Worm (Caenorhabditis elegans): ENCODE data around the gene pgap-2.

Gene pgap-2

DNA sequence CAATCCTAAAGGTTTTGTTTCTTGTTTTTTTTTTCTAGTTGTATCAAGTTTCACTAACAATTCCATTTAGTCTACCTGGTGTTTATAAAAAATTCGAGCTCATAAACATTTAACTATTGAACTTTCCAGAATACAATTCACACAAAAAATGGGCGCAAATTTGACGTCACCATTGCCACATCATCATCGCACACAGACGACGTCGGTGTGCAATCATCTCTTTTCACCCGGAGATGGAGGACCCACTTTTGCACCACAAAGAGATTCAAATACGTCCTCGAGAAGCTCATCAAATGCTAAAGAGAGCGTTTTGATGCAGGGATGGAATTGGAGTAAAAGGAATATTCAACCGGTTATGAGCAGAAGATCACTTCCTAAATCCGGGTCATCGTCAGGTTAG lies 45.9 kb upstream of the pgap-2 start:
- TF ChIP-seq sox-4 (tag; optimal IDR thresholded peaks at IDR 0.05): no peak

DNA sequence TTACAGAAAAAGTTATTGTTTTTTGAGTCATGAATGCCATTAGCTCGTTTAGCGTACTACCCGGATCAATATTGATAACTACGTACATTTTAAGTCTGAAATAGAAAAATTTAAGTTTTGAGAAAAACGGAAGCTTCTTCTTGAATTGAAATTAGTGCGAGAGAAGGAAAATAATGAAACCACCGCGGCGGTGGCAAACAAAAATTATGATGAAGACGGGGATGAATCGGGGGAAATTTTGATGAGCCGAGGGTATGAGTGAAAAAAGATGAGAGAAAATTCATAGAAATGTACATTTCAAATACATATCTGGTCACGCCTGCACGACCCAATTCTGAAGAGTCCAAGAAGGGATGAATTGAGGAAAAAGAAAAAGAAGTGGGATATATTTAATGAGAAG lies 40.0 kb upstream of the pgap-2 start, which contains the start of gene T23F11.4:
T23F11.4 (minus strand) TSS at position 101 of the 400 bp plus-strand sequence.
- TF ChIP-seq hlh-13 (GFP tag; optimal IDR thresholded peaks at IDR 0.05) (no peak), C38D4.7 (GFP tag; optimal IDR thresholded peaks at IDR 0.05) (no peak), mec-3 (tag; optimal IDR thresholded peaks at IDR 0.05; ENCODE audit: borderline replicate concordance) (no peak), fax-1 (tag; optimal IDR thresholded peaks at IDR 0.05) (no peak), ceh-14 (tag; optimal IDR thresholded peaks at IDR 0.05) (no peak), ets-4 (tag; optimal IDR thresholded peaks at IDR 0.05) (no peak), che-1 (tag; optimal IDR thresholded peaks at IDR 0.05) (no peak), sdc-2 (tag; optimal IDR thresholded peaks at IDR 0.05) (no peak), madf-2 (tag; optimal IDR thresholded peaks at IDR 0.05) (no peak), pha-4 (tag; optimal IDR thresholded peaks at IDR 0.05) (no peak), T23F11.4 (GFP tag; optimal IDR thresholded peaks at IDR 0.05) (no peak), ceh-31 (tag; optimal IDR thresholded peaks at IDR 0.05) (no peak), pag-3 (tag; optimal IDR thresholded peaks at IDR 0.05; ENCODE audit: borderline replicate concordance) (no peak), ceh-30 (tag; optimal IDR thresholded peaks at IDR 0.05) (no peak), ztf-16 (tag; optimal IDR thresholded peaks at IDR 0.05) (no peak), elt-4 (tag; optimal IDR thresholded peaks at IDR 0.05) (no peak), ama-1 (optimal IDR thresholded peaks at IDR 0.05) (no peak), K02D7.2 (tag; optimal IDR thresholded peaks at IDR 0.05) (no peak), tbx-7 (tag; optimal IDR thresholded peaks at IDR 0.05) (no peak), hlh-15 (tag; optimal IDR thresholded peaks at IDR 0.05) (no peak)

DNA sequence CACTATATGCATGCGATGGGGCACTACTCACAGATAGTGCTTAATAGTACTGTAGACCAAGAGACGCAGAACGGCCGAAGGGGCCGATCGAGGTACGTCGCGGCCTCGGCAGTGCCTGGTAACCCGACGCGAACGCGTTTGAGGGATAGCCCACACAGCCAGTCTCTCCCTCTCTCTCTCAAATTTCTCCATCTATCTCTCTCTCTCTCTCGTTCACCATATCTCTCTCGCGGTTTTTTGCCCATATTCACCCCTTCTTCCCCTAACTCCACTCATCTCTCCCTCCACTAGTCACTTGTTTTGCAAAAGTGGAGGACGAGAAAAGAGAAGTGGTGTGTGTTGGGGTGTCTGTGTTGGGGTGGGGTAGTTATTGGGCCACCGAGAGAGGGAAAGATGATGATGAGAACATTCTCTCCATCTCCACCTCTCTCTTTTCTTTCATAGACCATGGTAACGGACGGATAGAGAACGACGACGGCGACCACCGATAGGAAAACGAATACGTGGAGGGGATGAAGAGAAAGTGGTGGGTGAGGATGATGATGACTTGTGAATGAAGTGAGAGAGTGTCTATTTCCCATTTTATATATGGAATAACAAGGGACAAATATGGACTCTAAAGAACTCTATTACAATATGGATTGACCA lies 38.4 kb upstream of the pgap-2 start:
- TF ChIP-seq C08G9.2 (tag; optimal IDR thresholded peaks at IDR 0.05) (peak; percentile 26), syd-9 (tag; optimal IDR thresholded peaks at IDR 0.05) (peak; percentile 34), unc-42 (tag; optimal IDR thresholded peaks at IDR 0.05) (peak; percentile 20), ets-4 (tag; optimal IDR thresholded peaks at IDR 0.05) (peak; percentile 27), C38D4.7 (GFP tag; optimal IDR thresholded peaks at IDR 0.05) (no peak), unc-55 (GFP tag; optimal IDR thresholded peaks at IDR 0.05) (peak; percentile 48), hlh-30 (tag; optimal IDR thresholded peaks at IDR 0.05; ENCODE audit: insufficient read depth) (peak; percentile 60), pros-1 (tag; optimal IDR thresholded peaks at IDR 0.05) (peak; percentile 68), hlh-8 (tag; optimal IDR thresholded peaks at IDR 0.05) (peak; percentile 29), ceh-6 (GFP tag; optimal IDR thresholded peaks at IDR 0.05) (peak; percentile 49), madf-2 (tag; optimal IDR thresholded peaks at IDR 0.05) (no peak), tbx-2 (tag; optimal IDR thresholded peaks at IDR 0.05) (peak; percentile 64), ceh-19 (GFP tag; optimal IDR thresholded peaks at IDR 0.05) (peak; percentile 71), tbx-7 (tag; optimal IDR thresholded peaks at IDR 0.05) (no peak), sdc-2 (tag; optimal IDR thresholded peaks at IDR 0.05) (peak; percentile 48), fkh-10 (GFP tag; optimal IDR thresholded peaks at IDR 0.05) (no peak), T23F11.4 (GFP tag; optimal IDR thresholded peaks at IDR 0.05) (peak; percentile 99), ceh-34 (tag; optimal IDR thresholded peaks at IDR 0.05) (peak; percentile 92), pqm-1 (tag; optimal IDR thresholded peaks at IDR 0.05) (no peak), ceh-45 (GFP tag; IDR thresholded peaks at IDR 0.05) (no peak), dmd-4 (tag; optimal IDR thresholded peaks at IDR 0.05; ENCODE audit: borderline replicate concordance) (peak; percentile 43), elt-2 (tag; optimal IDR thresholded peaks at IDR 0.05) (peak; percentile 33), elt-4 (tag; optimal IDR thresholded peaks at IDR 0.05) (no peak), pax-1 (tag; optimal IDR thresholded peaks at IDR 0.05) (no peak), nfya-1 (tag; optimal IDR thresholded peaks at IDR 0.05) (peak; percentile 79), ceh-30 (tag; optimal IDR thresholded peaks at IDR 0.05) (peak; percentile 38), ceh-2 (tag; optimal IDR thresholded peaks at IDR 0.05) (peak; percentile 41), hlh-6 (tag; optimal IDR thresholded peaks at IDR 0.05) (peak; percentile 81), ceh-18 (tag; optimal IDR thresholded peaks at IDR 0.05) (no peak), Y22D7AL.16 (tag; optimal IDR thresholded peaks at IDR 0.05) (no peak), ref-2 (tag; optimal IDR thresholded peaks at IDR 0.05) (peak; percentile 63), eyg-1 (tag; optimal IDR thresholded peaks at IDR 0.05) (peak; percentile 8), ceh-31 (tag; optimal IDR thresholded peaks at IDR 0.05) (peak; percentile 70), ama-1 (optimal IDR thresholded peaks at IDR 0.05) (no peak), rnt-1 (tag; optimal IDR thresholded peaks at IDR 0.05) (peak; percentile 36), ceh-22 (tag; optimal IDR thresholded peaks at IDR 0.05) (no peak), che-1 (tag; optimal IDR thresholded peaks at IDR 0.05) (peak; percentile 40)

Data from whole organism, late embryonic.